Fruit fly (Drosophila melanogaster) whole organism, embryonic: ENCODE results near the gene LpR2.

Experiments used
- B-H1 ChIP-seq: fragments of 200-800 bp; sonication (Bioruptor generic); IDR thresholded peaks from 3 replicates; pipeline ENCODE4 v1.3.6; 2022; ENCODE audit warnings: missing biosample characterization, missing genetic modification characterization
- CG10462 ChIP-seq: fragments of 200-800 bp; sonication (Bioruptor generic); optimal IDR thresholded peaks from 2 replicates; lab custom pipeline; 2016; ENCODE audit warnings: missing biosample characterization, missing genetic modification characterization
- CG12071 ChIP-seq: fragments of 200-800 bp; sonication (Bioruptor generic); optimal IDR thresholded peaks from 3 replicates; lab custom pipeline; 2018; ENCODE audit warnings: missing biosample characterization, mild to moderate bottlenecking, missing genetic modification characterization
- CG12942 ChIP-seq: fragments of 200-800 bp; sonication (Bioruptor generic); optimal IDR thresholded peaks from 3 replicates; lab custom pipeline; 2016; ENCODE audit warnings: missing biosample characterization, missing genetic modification characterization
- CG15011 ChIP-seq: fragments of 200-800 bp; sonication (Bioruptor generic); optimal IDR thresholded peaks from 3 replicates; lab custom pipeline; 2018; ENCODE audit warnings: missing biosample characterization, mild to moderate bottlenecking, missing genetic modification characterization
- CG16815 ChIP-seq: fragments of 200-800 bp; sonication (Bioruptor generic); optimal IDR thresholded peaks from 3 replicates; lab custom pipeline; 2017; ENCODE audit warnings: missing biosample characterization, mild to moderate bottlenecking, missing genetic modification characterization
- CG16863 ChIP-seq: fragments of 200-800 bp; sonication (Bioruptor generic); optimal IDR thresholded peaks from 3 replicates; lab custom pipeline; 2016; ENCODE audit warnings: missing biosample characterization, missing genetic modification characterization
- CG18011 ChIP-seq: fragments of 200-800 bp; sonication (Bioruptor generic); optimal IDR thresholded peaks from 2 replicates; lab custom pipeline; 2017; ENCODE audit warnings: missing biosample characterization, missing genetic modification characterization, mild to moderate bottlenecking, moderate library complexity, missing genotype
- CG2712 ChIP-seq: fragments of 200-800 bp; optimal IDR thresholded peaks from 3 replicates; lab custom pipeline; 2019; ENCODE audit warnings: missing biosample characterization, mild to moderate bottlenecking, missing genetic modification characterization, moderate library complexity
- CG34422 ChIP-seq: fragments of 200-800 bp; sonication (Bioruptor generic); IDR thresholded peaks from 3 replicates; pipeline ENCODE4 v1.3.6; 2022; ENCODE audit warnings: missing biosample characterization, missing genetic modification characterization
- CG42726 ChIP-seq: fragments of 200-800 bp; sonication (Bioruptor generic); IDR thresholded peaks from 2 replicates; pipeline ENCODE4 v1.3.6; 2022; ENCODE audit warnings: missing biosample characterization, missing genetic modification characterization; ENCODE audit not compliant: partially characterized antibody
- CG7839 ChIP-seq: fragments of 200-800 bp; sonication (Bioruptor generic); optimal IDR thresholded peaks from 3 replicates; lab custom pipeline; 2018; ENCODE audit warnings: missing biosample characterization, mild to moderate bottlenecking, missing genetic modification characterization, moderate library complexity
- CG9817 ChIP-seq: fragments of 200-800 bp; sonication (Bioruptor generic); optimal IDR thresholded peaks from 2 replicates; lab custom pipeline; 2018; ENCODE audit warnings: missing biosample characterization, mild to moderate bottlenecking, missing genetic modification characterization, moderate library complexity
- Dad ChIP-seq: fragments of 200-800 bp; sonication (Bioruptor generic); optimal IDR thresholded peaks from 3 replicates; lab custom pipeline; 2016; ENCODE audit warnings: missing biosample characterization, missing genetic modification characterization
- Doc3 ChIP-seq: fragments of 200-800 bp; sonication (Bioruptor generic); IDR thresholded peaks from 3 replicates; pipeline ENCODE4 v1.3.6; 2022; ENCODE audit warnings: missing biosample characterization, missing genetic modification characterization; ENCODE audit not compliant: partially characterized antibody
- Dref ChIP-seq: fragments of 200-800 bp; sonication (Bioruptor generic); IDR thresholded peaks from 2 replicates; pipeline ENCODE4 v1.3.6; 2022; ENCODE audit warnings: missing biosample characterization, missing genetic modification characterization
- Ets97D ChIP-seq: fragments of 200-800 bp; sonication (Bioruptor generic); optimal IDR thresholded peaks from 3 replicates; lab custom pipeline; 2016; ENCODE audit warnings: missing biosample characterization, missing genetic modification characterization
- Gsc ChIP-seq: fragments of 200-800 bp; sonication (Bioruptor generic); IDR thresholded peaks from 2 replicates; pipeline ENCODE4 v1.3.6; 2022; ENCODE audit warnings: missing biosample characterization, missing genetic modification characterization
- HmgZ ChIP-seq: fragments of 200-800 bp; sonication (Bioruptor generic); optimal IDR thresholded peaks from 2 replicates; lab custom pipeline; 2018; ENCODE audit warnings: missing biosample characterization, mild to moderate bottlenecking, missing genetic modification characterization
- Neu2 ChIP-seq: fragments of 200-800 bp; sonication (Bioruptor generic); optimal IDR thresholded peaks from 3 replicates; lab custom pipeline; 2016; ENCODE audit warnings: missing biosample characterization, missing genetic modification characterization, borderline replicate concordance
- Pdp1 ChIP-seq, 2 experiments: fragments of 200-800 bp; sonication (Bioruptor generic); optimal IDR thresholded peaks; 3 replicates each; lab custom pipeline; 2016; ENCODE audit warnings: missing biosample characterization in 2 of 2, missing genetic modification characterization in 2 of 2, mild to moderate bottlenecking in 1 of 2, moderate library complexity in 1 of 2
- Poxn ChIP-seq: fragments of 200-800 bp; sonication (Bioruptor generic); IDR thresholded peaks from 2 replicates; pipeline ENCODE4 v1.3.6; 2022; ENCODE audit warnings: missing biosample characterization, missing genetic modification characterization
- Rx ChIP-seq: fragments of 200-800 bp; sonication (Bioruptor generic); IDR thresholded peaks from 2 replicates; pipeline ENCODE4 v1.3.6; 2022; ENCODE audit warnings: missing biosample characterization, missing genetic modification characterization
- Stat92E ChIP-seq, 3 experiments: fragments of >200 bp in 2 of 3; fragments of 200-800 bp in 1 of 3; sonication (Bioruptor generic) in 1 of 3; optimal IDR thresholded peaks; 2 replicates each; lab custom pipeline; 2017 to 2019; ENCODE audit warnings: missing biosample characterization in 3 of 3, missing genetic modification characterization in 3 of 3, mild to moderate bottlenecking in 1 of 3, moderate library complexity in 1 of 3
- ase ChIP-seq: fragments of 200-800 bp; sonication (Bioruptor generic); IDR thresholded peaks from 3 replicates; pipeline ENCODE4 v1.3.6; 2022; ENCODE audit warnings: missing biosample characterization, missing genetic modification characterization
- bab2 ChIP-seq: fragments of 200-800 bp; sonication (Bioruptor generic); optimal IDR thresholded peaks from 2 replicates; lab custom pipeline; 2016; ENCODE audit warnings: missing biosample characterization, missing genetic modification characterization
- caup ChIP-seq: fragments of 200-800 bp; sonication (Bioruptor generic); optimal IDR thresholded peaks from 3 replicates; lab custom pipeline; 2017; ENCODE audit warnings: missing biosample characterization, mild to moderate bottlenecking, missing genetic modification characterization, moderate library complexity; ENCODE audit not compliant: severe bottlenecking
- chn ChIP-seq: fragments of 200-800 bp; sonication (Bioruptor generic); optimal IDR thresholded peaks from 2 replicates; lab custom pipeline; 2016; ENCODE audit warnings: missing biosample characterization, missing genetic modification characterization
- dati ChIP-seq: fragments of 200-800 bp; sonication (Bioruptor generic); IDR thresholded peaks from 2 replicates; pipeline ENCODE4 v1.3.6; 2022; ENCODE audit warnings: missing biosample characterization, missing genetic modification characterization
- gem ChIP-seq: fragments of 200-800 bp; sonication (Bioruptor generic); optimal IDR thresholded peaks from 2 replicates; lab custom pipeline; 2019; ENCODE audit warnings: missing biosample characterization, mild to moderate bottlenecking, missing genetic modification characterization, moderate library complexity
- gt ChIP-seq: fragments of 200-800 bp; sonication (Bioruptor generic); IDR thresholded peaks from 2 replicates; pipeline ENCODE4 v1.3.6; 2022; ENCODE audit warnings: missing biosample characterization, missing genetic modification characterization
- hth ChIP-seq: fragments of >200 bp; optimal IDR thresholded peaks from 2 replicates; lab custom pipeline; 2017; ENCODE audit warnings: inconsistent platforms
- lab ChIP-seq: fragments of 200-800 bp; sonication (Bioruptor generic); optimal IDR thresholded peaks from 3 replicates; lab custom pipeline; 2017; ENCODE audit warnings: missing biosample characterization, missing genetic modification characterization, mild to moderate bottlenecking, moderate library complexity, missing genetic modification reagents
- mam ChIP-seq: fragments of 200-800 bp; sonication (Bioruptor generic); optimal IDR thresholded peaks from 3 replicates; lab custom pipeline; 2016; ENCODE audit warnings: missing biosample characterization, missing genetic modification characterization
- mld ChIP-seq: fragments of 200-800 bp; sonication (Bioruptor generic); IDR thresholded peaks from 3 replicates; pipeline ENCODE4 v1.3.6; 2022; ENCODE audit warnings: missing biosample characterization, missing genetic modification characterization; ENCODE audit not compliant: partially characterized antibody
- nau ChIP-seq: fragments of 200-800 bp; sonication (Bioruptor generic); optimal IDR thresholded peaks from 3 replicates; lab custom pipeline; 2017; ENCODE audit warnings: missing biosample characterization, mild to moderate bottlenecking, missing genetic modification characterization, missing genetic modification reagents
- nerfin-1 ChIP-seq: fragments of 200-800 bp; sonication (Bioruptor generic); optimal IDR thresholded peaks from 3 replicates; lab custom pipeline; 2019; ENCODE audit warnings: missing biosample characterization, mild to moderate bottlenecking, missing genetic modification characterization, moderate library complexity
- oc ChIP-seq: fragments of 200-800 bp; sonication (Bioruptor generic); optimal IDR thresholded peaks from 2 replicates; lab custom pipeline; 2018; ENCODE audit warnings: missing biosample characterization, mild to moderate bottlenecking, missing genetic modification characterization, moderate library complexity
- phol ChIP-seq: fragments of 200-800 bp; sonication (Bioruptor generic); optimal IDR thresholded peaks from 3 replicates; lab custom pipeline; 2018; ENCODE audit warnings: missing biosample characterization, mild to moderate bottlenecking, missing genetic modification characterization, moderate library complexity
- salm ChIP-seq: fragments of 200-800 bp; sonication (Bioruptor generic); optimal IDR thresholded peaks from 2 replicates; lab custom pipeline; 2018; ENCODE audit warnings: missing biosample characterization, mild to moderate bottlenecking, missing genetic modification characterization
- scrt ChIP-seq: fragments of 200-800 bp; sonication (Bioruptor generic); optimal IDR thresholded peaks from 2 replicates; lab custom pipeline; 2018; ENCODE audit warnings: missing biosample characterization, mild to moderate bottlenecking, missing genetic modification characterization, moderate library complexity
- slbo ChIP-seq: fragments of 200-800 bp; sonication (Bioruptor generic); IDR thresholded peaks from 2 replicates; pipeline ENCODE4 v1.3.6; 2022; ENCODE audit warnings: missing biosample characterization, missing genetic modification characterization
- sr ChIP-seq: fragments of 200-800 bp; sonication (Bioruptor generic); IDR thresholded peaks from 3 replicates; pipeline ENCODE4 v1.3.6; 2022; ENCODE audit warnings: missing biosample characterization, missing genetic modification characterization
- ssp ChIP-seq: fragments of 200-800 bp; sonication (Bioruptor generic); IDR thresholded peaks from 2 replicates; pipeline ENCODE4 v1.3.6; 2022; ENCODE audit warnings: missing biosample characterization, missing genetic modification characterization
- tap ChIP-seq: fragments of 200-800 bp; optimal IDR thresholded peaks from 3 replicates; lab custom pipeline; 2019; ENCODE audit warnings: missing biosample characterization, mild to moderate bottlenecking, missing genetic modification characterization, moderate library complexity
- tio ChIP-seq: fragments of 200-800 bp; sonication (Bioruptor generic); optimal IDR thresholded peaks from 2 replicates; lab custom pipeline; 2017; ENCODE audit warnings: missing biosample characterization, missing genetic modification characterization, inconsistent platforms
- trh ChIP-seq: fragments of 200-800 bp; sonication (Bioruptor generic); optimal IDR thresholded peaks from 2 replicates; lab custom pipeline; 2016; ENCODE audit warnings: missing biosample characterization, missing genetic modification characterization
- twi ChIP-seq: fragments of 200-800 bp; optimal IDR thresholded peaks from 2 replicates; lab custom pipeline; 2019; ENCODE audit warnings: missing biosample characterization, mild to moderate bottlenecking, missing genetic modification characterization, moderate library complexity
- usp ChIP-seq: fragments of >200 bp; optimal IDR thresholded peaks from 2 replicates; lab custom pipeline; 2017; ENCODE audit warnings: missing biosample characterization, missing genetic modification characterization
- z ChIP-seq: fragments of 200-800 bp; sonication (Bioruptor generic); IDR thresholded peaks from 3 replicates; pipeline ENCODE4 v1.3.6; 2022; ENCODE audit warnings: missing biosample characterization, missing genetic modification characterization

The LpR2 gene

DNA sequence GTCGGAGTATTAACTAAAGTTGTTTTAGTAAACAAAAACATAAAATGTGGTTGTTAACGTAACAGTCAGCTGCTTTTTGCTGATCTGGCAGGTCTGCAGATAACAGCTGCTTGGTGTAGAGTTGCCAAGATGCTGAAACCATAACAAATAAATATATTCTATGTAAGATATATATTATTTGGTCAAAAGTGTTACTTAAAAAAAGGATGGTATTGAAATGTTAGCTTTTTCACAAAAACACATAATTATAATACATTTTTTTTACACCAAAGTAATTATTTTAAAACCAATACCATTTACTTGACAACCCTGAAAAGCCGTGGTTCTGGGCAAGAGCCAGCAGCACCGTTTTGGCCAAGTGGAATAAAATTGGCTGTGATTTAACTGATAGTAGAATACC lies 59.7 kb downstream of the LpR2 start, which contains the start of the genes CG4743 and Idh3g (continued):
- TF ChIP-seq Rx (GFP tag; lab: Robert Waterston, UW) = peak; percentile 82
- TF ChIP-seq CG16815 (GFP tag; lab: Kevin White, UChicago) = peak; percentile 90
- peak; percentile 93 for TF ChIP-seq scrt
- peak; percentile 96 for TF ChIP-seq caup (GFP tag; lab: Kevin White, UChicago)
- TF ChIP-seq oc (tag; lab: Kevin White, UChicago) = peak; percentile 97
- peak; percentile 85 for TF ChIP-seq CG18011
- peak; percentile 93 for TF ChIP-seq CG15011 (GFP tag; lab: Kevin White, UChicago)
- TF ChIP-seq gt (GFP tag; lab: Robert Waterston, UW) = peak; percentile 81
- TF ChIP-seq gem (tag; lab: Kevin White, UChicago) = peak; percentile 99
- TF ChIP-seq ase (GFP tag; lab: Robert Waterston, UW) = peak; percentile 91
- TF ChIP-seq Doc3 = no peak
- peak; percentile 64; the same call in 1 of the 3 replicates for TF ChIP-seq sr
- no peak for TF ChIP-seq Dref
- peak; percentile 98 for TF ChIP-seq HmgZ (tag; lab: Kevin White, UChicago)
- TF ChIP-seq Gsc (GFP tag; lab: Robert Waterston, UW) = no peak; the same call in 1 of the 2 replicates
- peak; percentile 96 for TF ChIP-seq nerfin-1 (tag; lab: Kevin White, UChicago)
- TF ChIP-seq Dad (GFP tag; lab: Kevin White, UChicago) = peak; percentile 75
- TF ChIP-seq trh (GFP tag; lab: Kevin White, UChicago) = peak; percentile 90
- peak; percentile 95 for TF ChIP-seq CG12942 (GFP tag; lab: Kevin White, UChicago)
- TF ChIP-seq CG7839 (tag; lab: Kevin White, UChicago) = peak; percentile 98
- peak; percentile 71 for TF ChIP-seq Poxn
- peak; percentile 98 for TF ChIP-seq lab (GFP tag; lab: Kevin White, UChicago)
- TF ChIP-seq ssp (GFP tag; lab: Robert Waterston, UW) = peak; percentile 86
- TF ChIP-seq CG10462 = peak; percentile 95
- TF ChIP-seq Stat92E (GFP tag; optimal IDR thresholded peaks at IDR 0.05; lab: Kevin White, UChicago) = peak in 1 of 3 experiments; percentile 92
- TF ChIP-seq salm (tag; lab: Kevin White, UChicago) = peak; percentile 97
- peak; percentile 71 for TF ChIP-seq CG16863
- peak; percentile 94 for TF ChIP-seq nau
- TF ChIP-seq CG2712 = peak; percentile 99
- TF ChIP-seq hth (lab: Kevin White, UChicago) = no peak
- no peak for TF ChIP-seq CG42726 (GFP tag; lab: Robert Waterston, UW)
- peak; percentile 97 for TF ChIP-seq CG34422 (GFP tag; lab: Robert Waterston, UW)
- no peak for TF ChIP-seq mld
- peak; percentile 75 for TF ChIP-seq dati
- peak; percentile 96 for TF ChIP-seq slbo (GFP tag; lab: Robert Waterston, UW)
- TF ChIP-seq phol (tag; lab: Kevin White, UChicago) = peak; percentile 97
- TF ChIP-seq CG9817 (tag; lab: Kevin White, UChicago) = peak; percentile 97
- TF ChIP-seq bab2 (GFP tag; lab: Kevin White, UChicago) = peak; percentile 81
- TF ChIP-seq chn = peak; percentile 88
- TF ChIP-seq CG12071 (GFP tag; lab: Kevin White, UChicago) = peak; percentile 85
- TF ChIP-seq B-H1 (GFP tag; lab: Robert Waterston, UW) = peak; percentile 93
- no peak for TF ChIP-seq Neu2 (GFP tag; lab: Kevin White, UChicago)
- TF ChIP-seq tap = peak; percentile 97
- TF ChIP-seq tio (GFP tag; lab: Kevin White, UChicago) = peak; percentile 94
- TF ChIP-seq twi (tag; lab: Kevin White, UChicago) = peak; percentile 97
- peak; percentile 80 to 82 for TF ChIP-seq Pdp1 (GFP tag; optimal IDR thresholded peaks at IDR 0.05; lab: Kevin White, UChicago)
- TF ChIP-seq mam (GFP tag; lab: Kevin White, UChicago) = peak; percentile 70
- peak; percentile 67; the same call in 1 of the 3 replicates for TF ChIP-seq z (GFP tag; lab: Robert Waterston, UW)
- peak; percentile 67 for TF ChIP-seq Ets97D (GFP tag; lab: Kevin White, UChicago)
- TF ChIP-seq usp (GFP tag; lab: Kevin White, UChicago) = no peak
